Worm (Caenorhabditis elegans) whole organism, L4 larva: ENCODE results near the gene F15A4.5.

Experiments
- F37D6.2 ChIP-seq: sonication (generic microtip); optimal IDR thresholded peaks from 2 replicates; lab custom pipeline; 2016; ENCODE audit warnings: mild to moderate bottlenecking, missing genetic modification characterization, missing compliant biosample characterization
- R02D3.7 ChIP-seq: fragments of 150-350 bp; sonication (generic microtip); optimal IDR thresholded peaks from 3 replicates; lab custom pipeline; 2014; ENCODE audit warnings: missing biosample characterization, missing genetic modification characterization
- T26A8.4 ChIP-seq: fragments of 200-800 bp; sonication (Bioruptor generic); IDR thresholded peaks from 2 replicates; pipeline ENCODE4 v1.3.6; 2022; ENCODE audit warnings: missing genetic modification characterization, missing compliant biosample characterization
- Y48G9A.11 ChIP-seq: fragments of 200-800 bp; sonication (Bioruptor generic); IDR thresholded peaks from 2 replicates; pipeline ENCODE4 v1.3.6; 2022; ENCODE audit warnings: missing genetic modification reagents, missing genetic modification characterization, missing compliant biosample characterization
- ceh-28 ChIP-seq: fragments of 150-350 bp; optimal IDR thresholded peaks from 2 replicates; lab custom pipeline; 2014; ENCODE audit warnings: missing biosample characterization, missing genetic modification reagents, missing genetic modification characterization
- ces-1 ChIP-seq: fragments of 150-350 bp; sonication (generic microtip); optimal IDR thresholded peaks from 4 replicates; lab custom pipeline; 2014; ENCODE audit warnings: missing biosample characterization, missing genetic modification reagents, missing genetic modification characterization
- daf-8 ChIP-seq: fragments of 200-800 bp; sonication (Bioruptor generic); IDR thresholded peaks from 2 replicates; pipeline ENCODE4 v1.3.6; 2022; ENCODE audit warnings: missing genetic modification characterization, missing compliant biosample characterization
- dmd-6 ChIP-seq: fragments of 200-800 bp; sonication (Bioruptor generic); IDR thresholded peaks from 2 replicates; pipeline ENCODE4 v1.3.6; 2022; ENCODE audit warnings: missing genetic modification reagents, missing genetic modification characterization, missing compliant biosample characterization
- dmd-8 ChIP-seq: fragments of 200-800 bp; sonication (Bioruptor generic); IDR thresholded peaks from 2 replicates; pipeline ENCODE4 v1.3.6; 2022; ENCODE audit warnings: missing genetic modification characterization, missing compliant biosample characterization
- duxl-1 ChIP-seq: sonication (generic microtip); optimal IDR thresholded peaks from 2 replicates; lab custom pipeline; 2016; ENCODE audit warnings: mild to moderate bottlenecking, missing genetic modification characterization, moderate library complexity, missing compliant biosample characterization; ENCODE audit not compliant: poor library complexity
- dve-1 ChIP-seq: sonication (generic microtip); optimal IDR thresholded peaks from 2 replicates; lab custom pipeline; 2017; ENCODE audit warnings: antibody characterized with exemption, mild to moderate bottlenecking, missing genetic modification characterization, missing compliant biosample characterization; ENCODE audit not compliant: insufficient read depth
- jun-1 ChIP-seq: fragments of 150-350 bp; optimal IDR thresholded peaks from 2 replicates; lab custom pipeline; 2014; ENCODE audit warnings: missing biosample characterization, missing genetic modification reagents, missing genetic modification characterization
- lin-13 ChIP-seq: fragments of 150-350 bp; optimal IDR thresholded peaks from 2 replicates; lab custom pipeline; 2014; ENCODE audit warnings: missing biosample characterization, missing genetic modification reagents, missing genetic modification characterization
- lin-38 ChIP-seq: fragments of 200-800 bp; sonication (Bioruptor generic); IDR thresholded peaks from 2 replicates; pipeline ENCODE4 v1.3.6; 2022; ENCODE audit warnings: missing genetic modification reagents, missing genetic modification characterization, missing compliant biosample characterization
- mdl-1 ChIP-seq, 2 experiments: fragments of 150-350 bp in 1 of 2; sonication (generic microtip) in 1 of 2; optimal IDR thresholded peaks; 2 replicates each; lab custom pipeline; 2014 to 2017; ENCODE audit warnings: missing biosample characterization in 2 of 2, missing genetic modification characterization in 2 of 2
- mdt-29 ChIP-seq: fragments of 200-800 bp; sonication (Bioruptor generic); IDR thresholded peaks from 2 replicates; pipeline ENCODE4 v1.3.6; 2022; ENCODE audit warnings: missing genetic modification reagents, missing genetic modification characterization, missing compliant biosample characterization
- mxl-2 ChIP-seq: fragments of 200-800 bp; sonication (Bioruptor generic); conservative IDR thresholded peaks from 2 replicates; pipeline ENCODE4 v1.3.6; 2022; ENCODE audit warnings: missing genetic modification reagents, missing genetic modification characterization, missing compliant biosample characterization
- mxl-3 ChIP-seq: fragments of 200-800 bp; sonication (Bioruptor generic); optimal IDR thresholded peaks from 2 replicates; lab custom pipeline; 2018; ENCODE audit warnings: mild to moderate bottlenecking, missing genetic modification characterization, missing compliant biosample characterization
- nhr-102 ChIP-seq: sonication (generic microtip); optimal IDR thresholded peaks from 2 replicates; lab custom pipeline; 2016; ENCODE audit warnings: mild to moderate bottlenecking, missing genetic modification characterization, moderate library complexity, missing compliant biosample characterization
- nhr-111 ChIP-seq: fragments of 200-800 bp; sonication (Bioruptor generic); optimal IDR thresholded peaks from 2 replicates; lab custom pipeline; 2018; ENCODE audit warnings: mild to moderate bottlenecking, missing genetic modification characterization, missing compliant biosample characterization
- nhr-237 ChIP-seq: sonication (generic microtip); optimal IDR thresholded peaks from 2 replicates; lab custom pipeline; 2017; ENCODE audit warnings: missing biosample characterization, missing genetic modification characterization
- nhr-25 ChIP-seq: sonication (generic microtip); optimal IDR thresholded peaks from 2 replicates; lab custom pipeline; 2017; ENCODE audit warnings: missing genetic modification characterization, mild to moderate bottlenecking, missing compliant biosample characterization, antibody characterized with exemption, moderate library complexity, borderline replicate concordance; ENCODE audit not compliant: insufficient read depth
- nhr-28 ChIP-seq: fragments of 150-350 bp; optimal IDR thresholded peaks from 2 replicates; lab custom pipeline; 2014; ENCODE audit warnings: missing biosample characterization, missing genetic modification characterization
- nhr-41 ChIP-seq: fragments of 200-800 bp; sonication (Bioruptor generic); IDR thresholded peaks from 2 replicates; pipeline ENCODE4 v1.3.6; 2022; ENCODE audit warnings: missing genetic modification reagents, missing genetic modification characterization, missing compliant biosample characterization
- nhr-6 ChIP-seq: fragments of 150-350 bp; optimal IDR thresholded peaks from 2 replicates; lab custom pipeline; 2014; ENCODE audit warnings: missing biosample characterization, missing genetic modification characterization
- nhr-76 ChIP-seq: fragments of 150-350 bp; optimal IDR thresholded peaks from 2 replicates; lab custom pipeline; 2014; ENCODE audit warnings: missing biosample characterization, missing genetic modification characterization
- nhr-77 ChIP-seq: fragments of 150-350 bp; optimal IDR thresholded peaks from 2 replicates; lab custom pipeline; 2014; ENCODE audit warnings: missing biosample characterization, missing genetic modification characterization
- rbr-2 ChIP-seq: sonication (generic microtip); optimal IDR thresholded peaks from 2 replicates; lab custom pipeline; 2016; ENCODE audit warnings: missing genotype, missing genetic modification characterization, missing compliant biosample characterization
- sdz-12 ChIP-seq: fragments of 200-800 bp; sonication (Bioruptor generic); optimal IDR thresholded peaks from 2 replicates; lab custom pipeline; 2018; ENCODE audit warnings: mild to moderate bottlenecking, missing genetic modification characterization, missing compliant biosample characterization
- set-16 ChIP-seq: fragments of 200-800 bp; sonication (Bioruptor generic); IDR thresholded peaks from 2 replicates; pipeline ENCODE4 v1.3.6; 2022; ENCODE audit warnings: missing genetic modification reagents, missing genetic modification characterization, missing compliant biosample characterization
- snpc-1.2 ChIP-seq: fragments of 200-800 bp; sonication (Bioruptor generic); IDR thresholded peaks from 2 replicates; pipeline ENCODE4 v1.3.6; 2022; ENCODE audit warnings: missing genetic modification reagents, missing genetic modification characterization, missing compliant biosample characterization
- spr-1 ChIP-seq: sonication (generic microtip); optimal IDR thresholded peaks from 2 replicates; lab custom pipeline; 2016; ENCODE audit warnings: mild to moderate bottlenecking, missing genetic modification characterization, missing compliant biosample characterization
- unc-130 ChIP-seq: sonication (generic microtip); optimal IDR thresholded peaks from 2 replicates; lab custom pipeline; 2016; ENCODE audit warnings: missing genetic modification reagents, missing genetic modification characterization, missing compliant biosample characterization
- unc-62 ChIP-seq, 3 experiments: fragments of 150-350 bp in 1 of 3; sonication (generic microtip); optimal IDR thresholded peaks in 2 of 3; peaks in 1 of 3; 1 replicate in 1 of 3; 2 replicates in 2 of 3; lab custom pipeline; 2014 to 2017; ENCODE audit warnings: missing biosample characterization in 3 of 3, missing genetic modification characterization in 3 of 3, missing genetic modification reagents in 3 of 3, missing genotype in 1 of 3
- vab-7 ChIP-seq: fragments of 200-800 bp; sonication (Bioruptor generic); IDR thresholded peaks from 2 replicates; pipeline ENCODE4 v1.3.6; 2022; ENCODE audit warnings: missing genetic modification reagents, missing genetic modification characterization, missing compliant biosample characterization
- zip-11 ChIP-seq: fragments of 200-800 bp; sonication (Bioruptor generic); IDR thresholded peaks from 2 replicates; pipeline ENCODE4 v1.3.6; 2022; ENCODE audit warnings: missing genetic modification characterization, missing compliant biosample characterization

The F15A4.5 gene

ce11 chrII:12488810-12489209 is 17.8 kb upstream of the F15A4.5 start:
- TF ChIP-seq nhr-76 (tag; lab: Kevin White, UChicago) (no peak), R02D3.7 (tag; lab: Kevin White, UChicago) (no peak), set-16 (GFP tag; lab: Robert Waterston, UW) (no peak), zip-11 (no peak), unc-130 (GFP tag; lab: Kevin White, UChicago) (no peak), nhr-111 (no peak)

DNA sequence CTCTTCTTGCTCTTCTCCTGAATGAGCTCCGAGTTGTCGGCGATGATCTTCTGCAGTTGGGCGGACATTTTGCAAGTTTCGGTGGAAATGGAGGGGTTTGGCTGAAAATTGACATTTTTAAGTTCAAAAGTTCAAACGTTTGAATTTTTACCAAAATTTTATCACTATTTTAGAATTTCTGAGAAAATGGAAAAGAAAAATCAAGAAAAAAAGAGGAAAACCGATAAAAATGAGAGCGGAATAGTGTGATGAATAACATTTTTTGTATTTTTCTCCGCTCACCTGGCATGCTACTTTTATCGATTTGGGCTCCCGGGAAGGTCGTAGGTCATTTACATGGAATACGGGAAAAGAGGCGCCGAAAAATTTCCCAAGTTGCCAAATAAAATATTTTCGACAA is 14.0 kb upstream of the F15A4.5 start, which contains the start of gene F15A4.10:
TSS of gene F15A4.10 (minus strand) at position 101 of the 400 bp plus-strand sequence.
- TF ChIP-seq unc-62 (GFP tag; optimal IDR thresholded peaks at IDR 0.05 in 1 of 2; lab: Kevin White, UChicago) (no peak), unc-62 (tag; optimal IDR thresholded peaks at IDR 0.05; lab: Kevin White, UChicago) (no peak), set-16 (GFP tag; lab: Robert Waterston, UW) (0 out of 2 replicates have a peak, but pooled peaks have one; percentile 0)

DNA sequence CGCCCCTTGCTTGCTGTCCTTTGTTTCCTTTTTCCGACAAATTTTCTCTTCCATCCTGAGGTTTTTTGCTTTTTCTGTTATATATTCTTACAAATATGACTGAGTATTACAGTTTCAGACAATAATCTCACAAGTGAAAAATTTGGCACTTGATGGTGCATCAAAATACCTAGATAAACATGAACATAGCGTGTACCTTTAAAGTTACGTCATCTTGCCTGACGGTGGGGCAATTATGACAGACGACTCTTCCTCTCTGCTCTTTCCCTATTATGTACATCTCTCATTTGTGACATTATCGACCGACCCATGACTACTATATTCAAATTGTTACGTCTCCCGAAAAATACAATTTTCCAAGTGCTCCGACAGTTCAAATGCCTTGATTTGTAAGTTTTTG is 11.6 kb upstream of the F15A4.5 start, which contains the start of gene fbxb-102:
TSS of gene fbxb-102 (plus strand) at position 301 of the 400 bp plus-strand sequence.
- TF ChIP-seq snpc-1.2 (no peak), T26A8.4 (GFP tag; lab: Robert Waterston, UW) (no peak), Y48G9A.11 (GFP tag; lab: Robert Waterston, UW) (no peak), unc-62 (GFP tag; optimal IDR thresholded peaks at IDR 0.05 in 1 of 2; lab: Kevin White, UChicago) (no peak), unc-62 (tag; optimal IDR thresholded peaks at IDR 0.05; lab: Kevin White, UChicago) (no peak), duxl-1 (tag; lab: Kevin White, UChicago) (no peak), mdl-1 (tag; optimal IDR thresholded peaks at IDR 0.05; lab: Kevin White, UChicago) (no peak), daf-8 (GFP tag; lab: Robert Waterston, UW) (no peak), nhr-41 (GFP tag; lab: Robert Waterston, UW) (no peak), lin-13 (GFP tag; lab: Kevin White, UChicago) (no peak), nhr-25 (tag; lab: Kevin White, UChicago) (no peak), dmd-6 (GFP tag; lab: Robert Waterston, UW) (no peak), nhr-237 (tag; lab: Kevin White, UChicago) (no peak), mdt-29 (no peak), nhr-6 (no peak), jun-1 (tag; lab: Kevin White, UChicago) (no peak), nhr-102 (tag; lab: Kevin White, UChicago) (no peak), dmd-8 (GFP tag; lab: Robert Waterston, UW) (no peak)

ce11 chrII:12481645-12482044 is 10.6 kb upstream of the F15A4.5 start:
- TF ChIP-seq rbr-2 (tag; lab: Kevin White, UChicago): no peak
- no peak for TF ChIP-seq ceh-28 (tag; lab: Kevin White, UChicago)
- no peak for TF ChIP-seq sdz-12
- TF ChIP-seq nhr-28 (tag; lab: Kevin White, UChicago): no peak
- no peak for TF ChIP-seq snpc-1.2
- no peak for TF ChIP-seq vab-7 (GFP tag; lab: Robert Waterston, UW)
- TF ChIP-seq mxl-2 (GFP tag; lab: Robert Waterston, UW): no peak
- TF ChIP-seq nhr-77 (tag; lab: Kevin White, UChicago): no peak
- no peak for TF ChIP-seq mdt-29
- TF ChIP-seq ces-1 (GFP tag; lab: Kevin White, UChicago): no peak
- TF ChIP-seq lin-38 (GFP tag; lab: Robert Waterston, UW): no peak
- TF ChIP-seq dve-1: no peak
- no peak for TF ChIP-seq F37D6.2
- no peak for TF ChIP-seq nhr-25 (tag; lab: Kevin White, UChicago)
- TF ChIP-seq spr-1 (tag; lab: Kevin White, UChicago): no peak
- TF ChIP-seq mxl-3: no peak
- TF ChIP-seq, all 104 proteins: peak for 0
